Worm (Caenorhabditis elegans): ENCODE measurements around the gene C29E4.10.

DNA sequence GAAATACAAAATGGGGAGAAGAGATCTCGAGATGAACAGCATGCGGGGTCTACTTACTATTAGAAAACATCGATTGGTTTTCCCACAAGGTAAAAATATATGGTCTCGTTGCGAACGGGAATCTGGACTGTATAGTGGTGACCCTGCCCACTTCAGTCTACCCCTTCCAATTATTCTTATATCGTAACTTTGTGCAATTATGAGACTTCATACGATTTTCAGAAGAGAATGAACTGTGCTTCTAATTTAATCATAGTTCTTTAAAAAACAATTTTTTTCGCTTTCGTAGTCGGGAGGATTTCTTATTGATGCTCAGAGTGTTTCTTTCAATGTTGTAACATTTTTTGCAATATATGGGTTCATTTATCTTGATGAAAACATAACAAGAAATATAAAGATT is 34.4 kb downstream of the C29E4.10 start, which contains the start of gene F54H12.5:
- TF ChIP-seq ztf-23 (GFP tag; IDR thresholded peaks at IDR 0.05) (no peak), klf-2 (GFP tag; conservative IDR thresholded peaks at IDR 0.05) (no peak), flt-1 (GFP tag; IDR thresholded peaks at IDR 0.05) (no peak), ztf-29 (GFP tag; IDR thresholded peaks at IDR 0.05) (no peak)
